Worm (Caenorhabditis elegans) whole organism, late embryonic: ENCODE measurements around the gene B0496.6.

ENCODE experiments used
- C08G9.2 ChIP-seq: sonication (generic microtip); optimal IDR thresholded peaks from 2 replicates; lab custom pipeline; 2016; ENCODE audit warnings: mild to moderate bottlenecking, missing genetic modification characterization, moderate library complexity, missing compliant biosample characterization
- C38D4.7 ChIP-seq: fragments of 200-800 bp; sonication (Bioruptor generic); optimal IDR thresholded peaks from 2 replicates; lab custom pipeline; 2018; ENCODE audit warnings: mild to moderate bottlenecking, missing genetic modification characterization, moderate library complexity, missing compliant biosample characterization
- ahr-1 ChIP-seq: sonication (generic microtip); optimal IDR thresholded peaks from 2 replicates; lab custom pipeline; 2016; ENCODE audit warnings: missing genetic modification characterization, missing compliant biosample characterization
- ceh-14 ChIP-seq: sonication (generic microtip); optimal IDR thresholded peaks from 2 replicates; lab custom pipeline; 2016; ENCODE audit warnings: missing genotype, missing genetic modification characterization, missing compliant biosample characterization
- ceh-19 ChIP-seq: fragments of 200-800 bp; sonication (Bioruptor generic); optimal IDR thresholded peaks from 2 replicates; lab custom pipeline; 2018; ENCODE audit warnings: mild to moderate bottlenecking, missing genetic modification characterization, missing compliant biosample characterization
- ceh-2 ChIP-seq: sonication (generic microtip); optimal IDR thresholded peaks from 2 replicates; lab custom pipeline; 2016; ENCODE audit warnings: missing genotype, missing genetic modification characterization, missing compliant biosample characterization
- ceh-24 ChIP-seq: sonication (generic microtip); optimal IDR thresholded peaks from 2 replicates; lab custom pipeline; 2016; ENCODE audit warnings: mild to moderate bottlenecking, missing genetic modification characterization, missing compliant biosample characterization
- ceh-30 ChIP-seq: fragments of 150-350 bp; optimal IDR thresholded peaks from 2 replicates; lab custom pipeline; 2014; ENCODE audit warnings: missing biosample characterization, missing genetic modification characterization
- ceh-34 ChIP-seq: sonication (generic microtip); optimal IDR thresholded peaks from 2 replicates; lab custom pipeline; 2016; ENCODE audit warnings: mild to moderate bottlenecking, missing genetic modification characterization, missing compliant biosample characterization
- ceh-48 ChIP-seq: sonication (generic microtip); optimal IDR thresholded peaks from 2 replicates; lab custom pipeline; 2016; ENCODE audit warnings: missing genetic modification characterization, inconsistent platforms, missing compliant biosample characterization
- ceh-9 ChIP-seq: sonication (generic microtip); optimal IDR thresholded peaks from 2 replicates; lab custom pipeline; 2016; ENCODE audit warnings: mild to moderate bottlenecking, missing genetic modification characterization, inconsistent platforms, missing compliant biosample characterization
- che-1 ChIP-seq: sonication (generic microtip); optimal IDR thresholded peaks from 2 replicates; lab custom pipeline; 2016; ENCODE audit warnings: mild to moderate bottlenecking, missing genetic modification characterization, missing compliant biosample characterization
- dmd-4 ChIP-seq: sonication (generic microtip); optimal IDR thresholded peaks from 2 replicates; lab custom pipeline; 2016; ENCODE audit warnings: borderline replicate concordance, missing genetic modification characterization, missing compliant biosample characterization
- dve-1 ChIP-seq: sonication (generic microtip); optimal IDR thresholded peaks from 2 replicates; lab custom pipeline; 2017; ENCODE audit warnings: antibody characterized with exemption, mild to moderate bottlenecking, missing genetic modification characterization, missing compliant biosample characterization
- elt-4 ChIP-seq: sonication (generic microtip); optimal IDR thresholded peaks from 2 replicates; lab custom pipeline; 2016; ENCODE audit warnings: missing genetic modification characterization, missing compliant biosample characterization
- ets-4 ChIP-seq: sonication (generic microtip); optimal IDR thresholded peaks from 2 replicates; lab custom pipeline; 2016; ENCODE audit warnings: missing genetic modification characterization, missing compliant biosample characterization
- eyg-1 ChIP-seq: sonication (generic microtip); optimal IDR thresholded peaks from 2 replicates; lab custom pipeline; 2016; ENCODE audit warnings: missing genotype, missing genetic modification characterization, missing compliant biosample characterization
- fax-1 ChIP-seq: sonication (generic microtip); optimal IDR thresholded peaks from 2 replicates; lab custom pipeline; 2016; ENCODE audit warnings: missing genotype, missing genetic modification characterization, missing compliant biosample characterization
- fkh-10 ChIP-seq: fragments of 150-350 bp; optimal IDR thresholded peaks from 2 replicates; lab custom pipeline; 2014; ENCODE audit warnings: missing biosample characterization, missing genetic modification reagents, missing genetic modification characterization
- hlh-15 ChIP-seq: sonication (generic microtip); optimal IDR thresholded peaks from 2 replicates; lab custom pipeline; 2016; ENCODE audit warnings: missing genetic modification characterization, missing compliant biosample characterization
- hlh-30 ChIP-seq: sonication (generic microtip); optimal IDR thresholded peaks from 2 replicates; lab custom pipeline; 2017; ENCODE audit warnings: antibody characterized with exemption, missing genetic modification characterization, missing compliant biosample characterization; ENCODE audit not compliant: insufficient read depth
- hlh-8 ChIP-seq: sonication (generic microtip); optimal IDR thresholded peaks from 2 replicates; lab custom pipeline; 2016; ENCODE audit warnings: missing genotype, missing genetic modification characterization, missing compliant biosample characterization
- mec-3 ChIP-seq: sonication (generic microtip); optimal IDR thresholded peaks from 2 replicates; lab custom pipeline; 2016; ENCODE audit warnings: borderline replicate concordance, missing genetic modification characterization, missing compliant biosample characterization
- nfya-1 ChIP-seq: sonication (generic microtip); optimal IDR thresholded peaks from 2 replicates; lab custom pipeline; 2017; ENCODE audit warnings: missing genetic modification characterization, mild to moderate bottlenecking, missing compliant biosample characterization, antibody characterized with exemption, moderate library complexity
- nhr-11 ChIP-seq: fragments of 150-350 bp; optimal IDR thresholded peaks from 2 replicates; lab custom pipeline; 2014; ENCODE audit warnings: missing biosample characterization, missing genetic modification characterization
- odd-2 ChIP-seq: sonication (generic microtip); optimal IDR thresholded peaks from 2 replicates; lab custom pipeline; 2017; ENCODE audit warnings: antibody characterized with exemption, mild to moderate bottlenecking, missing genetic modification characterization, missing compliant biosample characterization
- pha-4 ChIP-seq: fragments of 150-350 bp; optimal IDR thresholded peaks from 2 replicates; lab custom pipeline; 2018; ENCODE audit warnings: missing biosample characterization, missing genetic modification reagents, missing genetic modification characterization
- pqm-1 ChIP-seq: sonication (generic microtip); optimal IDR thresholded peaks from 2 replicates; lab custom pipeline; 2016; ENCODE audit warnings: missing genetic modification characterization, missing compliant biosample characterization
- pros-1 ChIP-seq: fragments of 150-350 bp; optimal IDR thresholded peaks from 2 replicates; lab custom pipeline; 2014; ENCODE audit warnings: missing biosample characterization, missing genetic modification reagents, missing genetic modification characterization
- ref-2 ChIP-seq: sonication (generic microtip); optimal IDR thresholded peaks from 2 replicates; lab custom pipeline; 2016; ENCODE audit warnings: missing genetic modification characterization, missing compliant biosample characterization
- rnt-1 ChIP-seq: sonication (generic microtip); optimal IDR thresholded peaks from 2 replicates; lab custom pipeline; 2016; ENCODE audit warnings: missing genetic modification characterization, missing compliant biosample characterization
- sox-4 ChIP-seq: sonication (generic microtip); optimal IDR thresholded peaks from 2 replicates; lab custom pipeline; 2017; ENCODE audit warnings: mild to moderate bottlenecking, missing genetic modification characterization, inconsistent platforms, missing compliant biosample characterization
- syd-9 ChIP-seq: sonication (generic microtip); optimal IDR thresholded peaks from 2 replicates; lab custom pipeline; 2016; ENCODE audit warnings: mild to moderate bottlenecking, missing genetic modification characterization, moderate library complexity, missing compliant biosample characterization
- tbx-2 ChIP-seq: sonication (generic microtip); optimal IDR thresholded peaks from 2 replicates; lab custom pipeline; 2016; ENCODE audit warnings: missing genetic modification characterization, missing compliant biosample characterization
- tbx-7 ChIP-seq: sonication (generic microtip); optimal IDR thresholded peaks from 2 replicates; lab custom pipeline; 2016; ENCODE audit warnings: missing genotype, missing genetic modification characterization, missing compliant biosample characterization
- unc-3 ChIP-seq, 2 experiments: fragments of 200-800 bp in 1 of 2; sonication (Bioruptor generic) in 1 of 2; sonication (generic microtip) in 1 of 2; conservative IDR thresholded peaks in 1 of 2; optimal IDR thresholded peaks in 1 of 2; 2 replicates each; pipeline versions ENCODE4 v1.3.6 to Lab custom; 2016 to 2022; ENCODE audit warnings: missing compliant biosample characterization in 2 of 2, missing genetic modification characterization in 2 of 2, missing genetic modification reagents in 1 of 2
- unc-42 ChIP-seq: sonication (generic microtip); optimal IDR thresholded peaks from 2 replicates; lab custom pipeline; 2016; ENCODE audit warnings: missing genotype, missing genetic modification characterization, missing compliant biosample characterization
- unc-55 ChIP-seq: sonication (generic microtip); optimal IDR thresholded peaks from 2 replicates; lab custom pipeline; 2017; ENCODE audit warnings: missing biosample characterization, missing genetic modification reagents, missing genetic modification characterization
- unc-86 ChIP-seq: sonication (generic microtip); optimal IDR thresholded peaks from 2 replicates; lab custom pipeline; 2016; ENCODE audit warnings: missing genetic modification characterization, missing compliant biosample characterization
- ztf-16 ChIP-seq: sonication (generic microtip); optimal IDR thresholded peaks from 2 replicates; lab custom pipeline; 2017; ENCODE audit warnings: missing genetic modification characterization, missing compliant biosample characterization

B0496.6 gene

ce11 chrIV:7386835-7387551 is 31.9 kb upstream of the B0496.6 start (continued):
- no peak for TF ChIP-seq unc-3 (GFP tag; conservative IDR thresholded peaks at IDR 0.05; lab: Robert Waterston, UW)
- TF ChIP-seq unc-3 (tag; optimal IDR thresholded peaks at IDR 0.05; lab: Kevin White, UChicago): no peak
- no peak for TF ChIP-seq odd-2
- no peak for TF ChIP-seq nhr-11 (tag; lab: Kevin White, UChicago)
- TF ChIP-seq ztf-16 (tag; lab: Kevin White, UChicago): no peak
- TF ChIP-seq dmd-4 (tag; lab: Kevin White, UChicago): peak; percentile 32
- TF ChIP-seq tbx-7 (tag; lab: Kevin White, UChicago): no peak
- no peak for TF ChIP-seq C38D4.7 (GFP tag; lab: Kevin White, UChicago)
- peak; percentile 53 for TF ChIP-seq hlh-30
- TF ChIP-seq ceh-14 (tag; lab: Kevin White, UChicago): peak; percentile 71
- no peak for TF ChIP-seq ceh-19 (GFP tag; lab: Kevin White, UChicago)
- no peak for TF ChIP-seq ets-4 (tag; lab: Kevin White, UChicago)
- TF ChIP-seq elt-4: no peak
- TF ChIP-seq unc-86: no peak
- no peak for TF ChIP-seq fkh-10 (GFP tag; lab: Kevin White, UChicago)
- no peak for TF ChIP-seq ceh-9
- TF ChIP-seq unc-42 (tag; lab: Kevin White, UChicago): peak; percentile 78

DNA sequence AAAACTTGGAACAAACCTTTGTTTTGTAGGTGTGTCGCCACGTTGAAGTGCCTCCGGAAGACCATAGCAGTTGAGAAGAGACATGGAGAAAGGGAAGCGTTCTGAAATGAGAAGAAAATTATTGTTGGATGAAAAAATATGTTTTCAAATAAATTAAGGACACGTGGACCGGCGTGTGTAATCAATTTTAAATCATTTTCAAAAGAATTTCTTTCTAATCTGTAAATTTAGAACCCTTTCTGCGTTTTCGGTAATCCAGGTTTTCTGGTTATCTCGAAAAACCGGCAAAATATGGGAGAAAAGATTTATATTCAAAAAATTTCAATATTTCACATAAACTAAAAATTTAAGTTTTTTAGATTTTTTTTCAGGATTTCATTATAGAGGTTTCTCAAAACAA is 30.1 kb upstream of the B0496.6 start, which contains the start of gene mob-3:
Gene mob-3 (minus strand): TSS at position 101 of the 400 bp plus-strand sequence.
- TF ChIP-seq rnt-1: no peak
- TF ChIP-seq che-1 (tag; lab: Kevin White, UChicago): no peak
- no peak for TF ChIP-seq mec-3 (tag; lab: Kevin White, UChicago)
- TF ChIP-seq C08G9.2 (tag; lab: Kevin White, UChicago): no peak
- no peak for TF ChIP-seq ceh-2 (tag; lab: Kevin White, UChicago)
- no peak for TF ChIP-seq hlh-8
- TF ChIP-seq ceh-48 (tag; lab: Kevin White, UChicago): no peak
- TF ChIP-seq eyg-1 (tag; lab: Kevin White, UChicago): no peak
- no peak for TF ChIP-seq fax-1
- TF ChIP-seq unc-86: no peak
- no peak for TF ChIP-seq unc-55 (GFP tag; lab: Kevin White, UChicago)
- no peak for TF ChIP-seq dve-1 (tag; lab: Kevin White, UChicago)
- TF ChIP-seq ceh-34 (tag; lab: Kevin White, UChicago): no peak
- no peak for TF ChIP-seq ahr-1 (tag; lab: Kevin White, UChicago)
- no peak for TF ChIP-seq syd-9
- TF ChIP-seq pqm-1 (tag; lab: Kevin White, UChicago): no peak
- TF ChIP-seq tbx-2: no peak

ce11 chrIV:7389719-7390118 is 29.2 kb upstream of the B0496.6 start:
- TF ChIP-seq ref-2 (tag; lab: Kevin White, UChicago) (no peak), nfya-1 (no peak), pha-4 (no peak), ceh-24 (tag; lab: Kevin White, UChicago) (no peak), hlh-15 (tag; lab: Kevin White, UChicago) (no peak), dmd-4 (tag; lab: Kevin White, UChicago) (no peak), ahr-1 (tag; lab: Kevin White, UChicago) (no peak), elt-4 (no peak), sox-4 (no peak), pros-1 (tag; lab: Kevin White, UChicago) (no peak), ztf-16 (tag; lab: Kevin White, UChicago) (no peak), ceh-30 (tag; lab: Kevin White, UChicago) (no peak), unc-3 (GFP tag; conservative IDR thresholded peaks at IDR 0.05; lab: Robert Waterston, UW) (no peak), unc-3 (tag; optimal IDR thresholded peaks at IDR 0.05; lab: Kevin White, UChicago) (no peak)
